Fruit fly (Drosophila melanogaster) whole organism, prepupa: ENCODE results near the gene KLHL18.

Experiments
- Blimp-1 ChIP-seq: fragments of 200-800 bp; sonication (Bioruptor generic); optimal IDR thresholded peaks from 3 replicates; lab custom pipeline; 2017; ENCODE audit warnings: missing biosample characterization, missing genetic modification characterization, mild to moderate bottlenecking, moderate library complexity, missing genetic modification reagents
- CG10631 ChIP-seq: fragments of 200-800 bp; sonication (Bioruptor generic); optimal IDR thresholded peaks from 2 replicates; lab custom pipeline; 2016; ENCODE audit warnings: missing biosample characterization, missing genetic modification characterization
- CG10669 ChIP-seq: fragments of 200-800 bp; sonication (Bioruptor generic); optimal IDR thresholded peaks from 3 replicates; lab custom pipeline; 2018; ENCODE audit warnings: missing biosample characterization, mild to moderate bottlenecking, missing genetic modification characterization, moderate library complexity
- CG11294 ChIP-seq: fragments of 200-800 bp; sonication (Bioruptor generic); IDR thresholded peaks from 2 replicates; pipeline ENCODE4 v1.3.6; 2022; ENCODE audit warnings: missing biosample characterization, missing genetic modification characterization
- CG15336 ChIP-seq: fragments of 200-800 bp; sonication (Bioruptor generic); IDR thresholded peaks from 2 replicates; pipeline ENCODE4 v1.3.6; 2022; ENCODE audit warnings: missing biosample characterization, missing genetic modification characterization
- CG16779 ChIP-seq: fragments of 200-800 bp; sonication (Bioruptor generic); optimal IDR thresholded peaks from 3 replicates; lab custom pipeline; 2017; ENCODE audit warnings: missing biosample characterization, mild to moderate bottlenecking, missing genetic modification characterization
- CG31627 ChIP-seq: fragments of 200-800 bp; sonication (Bioruptor generic); optimal IDR thresholded peaks from 3 replicates; lab custom pipeline; 2016; ENCODE audit warnings: missing biosample characterization, missing genetic modification characterization
- CG32006 ChIP-seq: fragments of 200-800 bp; sonication (Bioruptor generic); optimal IDR thresholded peaks from 3 replicates; lab custom pipeline; 2017; ENCODE audit warnings: missing biosample characterization, mild to moderate bottlenecking, missing genetic modification characterization
- CG3919 ChIP-seq: fragments of 200-800 bp; sonication (Bioruptor generic); optimal IDR thresholded peaks from 3 replicates; lab custom pipeline; 2016; ENCODE audit warnings: missing biosample characterization, missing genetic modification characterization
- CG4318 ChIP-seq: fragments of 200-800 bp; sonication (Bioruptor generic); optimal IDR thresholded peaks from 3 replicates; lab custom pipeline; 2017; ENCODE audit warnings: missing biosample characterization, mild to moderate bottlenecking, missing genetic modification characterization
- CG6163 ChIP-seq: fragments of 200-800 bp; sonication (Bioruptor generic); IDR thresholded peaks from 3 replicates; pipeline ENCODE4 v1.3.6; 2022; ENCODE audit warnings: missing biosample characterization, missing genetic modification characterization
- CG6792 ChIP-seq: fragments of 200-800 bp; sonication (Bioruptor generic); optimal IDR thresholded peaks from 3 replicates; lab custom pipeline; 2016; ENCODE audit warnings: missing biosample characterization, missing genetic modification characterization
- CG6854 ChIP-seq: fragments of 200-800 bp; sonication (Bioruptor generic); optimal IDR thresholded peaks from 2 replicates; lab custom pipeline; 2017; ENCODE audit warnings: missing biosample characterization, mild to moderate bottlenecking, missing genetic modification characterization
- CG8119 ChIP-seq: fragments of 200-800 bp; sonication (Bioruptor generic); IDR thresholded peaks from 3 replicates; pipeline ENCODE4 v1.3.6; 2022; ENCODE audit warnings: missing biosample characterization, missing genetic modification characterization
- Eip75B ChIP-seq: fragments of 200-800 bp; sonication (Bioruptor generic); optimal IDR thresholded peaks from 3 replicates; lab custom pipeline; 2016; ENCODE audit warnings: missing biosample characterization, missing genetic modification characterization
- Eip78C ChIP-seq: fragments of 200-800 bp; sonication (Bioruptor generic); peaks from one replicate; lab custom pipeline; 2016; ENCODE audit warnings: missing biosample characterization, missing genetic modification characterization
- Eip93F ChIP-seq: fragments of 200-800 bp; sonication (Bioruptor generic); optimal IDR thresholded peaks from 2 replicates; lab custom pipeline; 2016; ENCODE audit warnings: missing biosample characterization, mild to moderate bottlenecking, missing genetic modification characterization
- Ets21C ChIP-seq: fragments of 200-800 bp; sonication (Bioruptor generic); optimal IDR thresholded peaks from 3 replicates; lab custom pipeline; 2016; ENCODE audit warnings: missing biosample characterization, missing genetic modification characterization
- Gug ChIP-seq: fragments of 200-800 bp; sonication (Bioruptor generic); IDR thresholded peaks from 2 replicates; pipeline ENCODE4 v1.3.6; 2022; ENCODE audit warnings: missing biosample characterization, missing genetic modification characterization
- Hr38 ChIP-seq: sonication (Bioruptor generic); optimal IDR thresholded peaks from 2 replicates; lab custom pipeline; 2016; ENCODE audit warnings: missing biosample characterization, missing genetic modification characterization
- Hr39 ChIP-seq: fragments of 200-800 bp; sonication (Bioruptor generic); optimal IDR thresholded peaks from 2 replicates; lab custom pipeline; 2016; ENCODE audit warnings: missing biosample characterization, missing genetic modification characterization
- Lpt ChIP-seq: fragments of 200-800 bp; sonication (Bioruptor generic); optimal IDR thresholded peaks from 3 replicates; lab custom pipeline; 2016; ENCODE audit warnings: missing biosample characterization, missing genetic modification characterization
- Met ChIP-seq: fragments of 200-800 bp; sonication (Bioruptor generic); optimal IDR thresholded peaks from 3 replicates; lab custom pipeline; 2016; ENCODE audit warnings: missing biosample characterization, missing genetic modification characterization
- Smox ChIP-seq: fragments of 200-800 bp; sonication (Bioruptor generic); optimal IDR thresholded peaks from 3 replicates; lab custom pipeline; 2016; ENCODE audit warnings: missing biosample characterization, missing genetic modification characterization
- Sox102F ChIP-seq: fragments of 200-800 bp; sonication (Bioruptor generic); optimal IDR thresholded peaks from 2 replicates; lab custom pipeline; 2016; ENCODE audit warnings: missing biosample characterization, mild to moderate bottlenecking, missing genetic modification characterization
- Sox14 ChIP-seq: fragments of 200-800 bp; sonication (Bioruptor generic); optimal IDR thresholded peaks from 3 replicates; lab custom pipeline; 2016; ENCODE audit warnings: missing biosample characterization, missing genetic modification characterization
- Sox15 ChIP-seq: fragments of 200-800 bp; sonication (Bioruptor generic); optimal IDR thresholded peaks from 3 replicates; lab custom pipeline; 2016; ENCODE audit warnings: missing biosample characterization, missing genetic modification characterization
- achi ChIP-seq: fragments of 200-800 bp; sonication (Bioruptor generic); optimal IDR thresholded peaks from 3 replicates; lab custom pipeline; 2016; ENCODE audit warnings: missing biosample characterization, missing genetic modification characterization
- cyc ChIP-seq: fragments of 200-800 bp; sonication (Bioruptor generic); optimal IDR thresholded peaks from 3 replicates; lab custom pipeline; 2016; ENCODE audit warnings: missing biosample characterization, missing genetic modification characterization
- dac ChIP-seq: fragments of 200-800 bp; sonication (Bioruptor generic); optimal IDR thresholded peaks from 2 replicates; lab custom pipeline; 2017; ENCODE audit warnings: missing biosample characterization, mild to moderate bottlenecking, missing genetic modification characterization
- dsx ChIP-seq: fragments of 200-800 bp; optimal IDR thresholded peaks from 3 replicates; lab custom pipeline; 2019; ENCODE audit warnings: missing biosample characterization, mild to moderate bottlenecking, missing genetic modification characterization, moderate library complexity; ENCODE audit not compliant: poor library complexity, severe bottlenecking
- eg ChIP-seq: fragments of 200-800 bp; sonication (Bioruptor generic); IDR thresholded peaks from 3 replicates; pipeline ENCODE4 v1.3.6; 2022; ENCODE audit warnings: missing biosample characterization, missing genetic modification characterization
- esn ChIP-seq: fragments of 200-800 bp; sonication (Bioruptor generic); optimal IDR thresholded peaks from 2 replicates; lab custom pipeline; 2016; ENCODE audit warnings: missing biosample characterization, mild to moderate bottlenecking, missing genetic modification characterization, moderate library complexity
- fd59A ChIP-seq: fragments of 200-800 bp; sonication (Bioruptor generic); optimal IDR thresholded peaks from 2 replicates; lab custom pipeline; 2017; ENCODE audit warnings: missing biosample characterization, mild to moderate bottlenecking, missing genetic modification characterization, missing genetic modification reagents
- fd85E ChIP-seq: fragments of 200-800 bp; sonication (Bioruptor generic); optimal IDR thresholded peaks from 3 replicates; lab custom pipeline; 2016; ENCODE audit warnings: missing biosample characterization, missing genetic modification characterization
- fkh ChIP-seq: fragments of 200-800 bp; sonication (Bioruptor generic); optimal IDR thresholded peaks from 3 replicates; lab custom pipeline; 2017; ENCODE audit warnings: missing biosample characterization, mild to moderate bottlenecking, missing genetic modification characterization, moderate library complexity
- lz ChIP-seq: fragments of 200-800 bp; sonication (Bioruptor generic); optimal IDR thresholded peaks from 3 replicates; lab custom pipeline; 2016; ENCODE audit warnings: missing biosample characterization, missing genetic modification characterization
- net ChIP-seq: fragments of 200-800 bp; sonication (Bioruptor generic); optimal IDR thresholded peaks from 3 replicates; lab custom pipeline; 2016; ENCODE audit warnings: missing biosample characterization, missing genetic modification characterization
- salr ChIP-seq, 2 experiments: fragments of 200-800 bp; sonication (Bioruptor generic); optimal IDR thresholded peaks; 3 replicates each; lab custom pipeline; 2016 to 2018; ENCODE audit warnings: missing biosample characterization in 2 of 2, missing genetic modification characterization in 2 of 2, mild to moderate bottlenecking in 1 of 2
- spab ChIP-seq: fragments of 200-800 bp; sonication (Bioruptor generic); optimal IDR thresholded peaks from 2 replicates; lab custom pipeline; 2017; ENCODE audit warnings: missing biosample characterization, mild to moderate bottlenecking, missing genetic modification characterization, missing genetic modification reagents
- ss ChIP-seq, 2 experiments: fragments of 200-800 bp; sonication (Bioruptor generic); optimal IDR thresholded peaks; 2 replicates in 1 of 2; 3 replicates in 1 of 2; lab custom pipeline; 2017 to 2018; ENCODE audit warnings: mild to moderate bottlenecking in 2 of 2, missing biosample characterization in 2 of 2, missing genetic modification characterization in 2 of 2, moderate library complexity in 1 of 2
- svp ChIP-seq: fragments of 200-800 bp; sonication (Bioruptor generic); peaks from one replicate; lab custom pipeline; 2016; ENCODE audit warnings: missing biosample characterization, missing genetic modification characterization
- topi ChIP-seq: fragments of 200-800 bp; sonication (Bioruptor generic); optimal IDR thresholded peaks from 3 replicates; lab custom pipeline; 2016; ENCODE audit warnings: missing biosample characterization, missing genetic modification characterization
- vri ChIP-seq: fragments of 200-800 bp; sonication (Bioruptor generic); optimal IDR thresholded peaks from 3 replicates; lab custom pipeline; 2016; ENCODE audit warnings: missing biosample characterization, mild to moderate bottlenecking, missing genetic modification characterization

KLHL18 gene

DNA sequence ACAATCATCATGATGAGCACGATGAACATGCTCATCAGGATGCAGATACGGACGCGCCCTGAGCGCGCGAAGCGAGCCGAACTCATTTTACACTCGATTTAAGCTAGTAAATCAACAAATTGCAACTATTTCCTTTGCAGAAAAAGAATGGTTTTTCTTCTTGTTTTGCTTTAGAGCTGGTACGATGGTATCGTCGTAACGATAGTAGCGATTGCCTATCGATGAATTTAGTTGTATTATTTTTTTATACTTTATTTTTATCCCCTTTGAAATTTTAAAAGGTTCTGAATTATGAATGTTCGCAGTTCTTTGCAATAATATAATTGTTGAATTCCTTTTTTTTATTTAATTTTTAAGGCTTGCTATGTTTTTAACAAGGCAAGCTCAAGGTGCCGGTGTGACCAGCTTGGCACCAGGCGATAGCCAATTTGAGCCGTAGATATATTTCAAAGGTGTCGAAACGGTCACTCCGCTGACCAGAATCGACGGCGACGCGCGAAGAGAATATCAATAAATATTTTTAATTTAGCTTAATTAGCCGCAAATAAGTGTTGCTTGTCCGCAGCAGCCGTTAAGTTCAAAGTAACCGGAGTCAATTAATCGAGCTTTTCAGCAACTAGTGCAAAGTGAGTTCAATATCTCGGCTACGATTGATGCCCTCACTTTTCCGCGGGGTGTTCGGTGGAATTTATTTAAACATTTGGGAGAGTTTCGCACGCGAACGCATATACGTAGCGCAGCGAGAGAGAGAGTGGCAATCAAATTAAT lies 42.8 kb downstream of the KLHL18 start, which contains the start of the genes CG12213 and GC1 (continued):
- peak; percentile 40 for TF ChIP-seq Eip75B (GFP tag; lab: Kevin White, UChicago)
- TF ChIP-seq achi (GFP tag; lab: Kevin White, UChicago), result peak; percentile 15
- no peak for TF ChIP-seq Blimp-1
- TF ChIP-seq Sox102F (GFP tag; lab: Kevin White, UChicago), result no peak
- TF ChIP-seq CG10669 (GFP tag; lab: Kevin White, UChicago), result no peak
- no peak for TF ChIP-seq CG8119
- TF ChIP-seq svp (GFP tag; lab: Kevin White, UChicago), result peak; percentile 72
- TF ChIP-seq fd59A (GFP tag; lab: Kevin White, UChicago), result no peak
- no peak for TF ChIP-seq cyc
- TF ChIP-seq spab, result no peak
- TF ChIP-seq ss (GFP tag; optimal IDR thresholded peaks at IDR 0.05; lab: Kevin White, UChicago), result peak in 1 of 2 experiments; percentile 11
- no peak; the same call in 1 of the 2 replicates for TF ChIP-seq CG15336
- no peak for TF ChIP-seq CG16779 (tag; lab: Kevin White, UChicago)
- TF ChIP-seq Met (GFP tag; lab: Kevin White, UChicago), result peak; percentile 40
- no peak for TF ChIP-seq dac (GFP tag; lab: Kevin White, UChicago)
- no peak for TF ChIP-seq Lpt (GFP tag; lab: Kevin White, UChicago)
- no peak for TF ChIP-seq net (GFP tag; lab: Kevin White, UChicago)
- no peak for TF ChIP-seq CG6792 (GFP tag; lab: Kevin White, UChicago)
- TF ChIP-seq eg (GFP tag; lab: Robert Waterston, UW), result peak; percentile 46; the same call in 1 of the 3 replicates
- no peak for TF ChIP-seq Sox15 (GFP tag; lab: Kevin White, UChicago)

DNA sequence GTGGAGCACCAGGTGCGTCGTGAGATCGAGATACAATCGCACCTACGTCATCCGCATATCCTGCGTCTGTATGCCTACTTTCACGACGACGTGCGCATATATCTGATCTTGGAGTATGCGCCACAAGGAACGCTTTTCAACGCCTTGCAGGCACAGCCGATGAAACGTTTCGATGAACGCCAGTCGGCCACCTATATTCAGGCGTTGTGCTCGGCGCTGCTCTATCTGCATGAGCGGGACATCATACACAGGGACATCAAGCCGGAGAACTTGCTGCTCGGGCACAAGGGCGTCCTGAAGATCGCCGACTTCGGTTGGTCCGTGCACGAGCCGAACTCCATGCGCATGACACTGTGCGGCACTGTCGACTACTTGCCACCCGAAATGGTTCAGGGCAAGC lies 46.2 kb downstream of the KLHL18 start:
- no peak for TF ChIP-seq CG10631 (GFP tag; lab: Kevin White, UChicago)
- no peak for TF ChIP-seq salr (GFP tag; optimal IDR thresholded peaks at IDR 0.05; lab: Kevin White, UChicago)
- TF ChIP-seq Eip93F (GFP tag; lab: Kevin White, UChicago), result no peak
- TF ChIP-seq CG32006 (GFP tag; lab: Kevin White, UChicago), result no peak
- TF ChIP-seq svp (GFP tag; lab: Kevin White, UChicago), result no peak
- TF ChIP-seq topi, result no peak
- TF ChIP-seq CG10669 (GFP tag; lab: Kevin White, UChicago), result no peak
- TF ChIP-seq net (GFP tag; lab: Kevin White, UChicago), result no peak
- no peak for TF ChIP-seq CG6792 (GFP tag; lab: Kevin White, UChicago)
- no peak for TF ChIP-seq Ets21C (GFP tag; lab: Kevin White, UChicago)
- no peak for TF ChIP-seq CG3919 (GFP tag; lab: Kevin White, UChicago)
- no peak for TF ChIP-seq Hr39 (GFP tag; lab: Kevin White, UChicago)
- no peak for TF ChIP-seq spab
- no peak for TF ChIP-seq achi (GFP tag; lab: Kevin White, UChicago)
- no peak for TF ChIP-seq CG16779 (tag; lab: Kevin White, UChicago)
- TF ChIP-seq Gug (GFP tag; lab: Robert Waterston, UW), result no peak
- no peak for TF ChIP-seq Sox14 (GFP tag; lab: Kevin White, UChicago)

dm6 chr3R:11962739-11963214 lies 47.5 kb downstream of the KLHL18 start, which contains the start of the genes CG3281 and aurA:
TSS of gene CG3281 (minus strand) at chr3R:11962805.
TSS of gene aurA (plus strand) at chr3R:11963124.
- TF ChIP-seq CG6163 (GFP tag; lab: Robert Waterston, UW) (no peak; the same call in 2 of the 3 replicates), Eip78C (peak; percentile 85), CG6854 (no peak), salr (GFP tag; optimal IDR thresholded peaks at IDR 0.05; lab: Kevin White, UChicago) (peak in 1 of 2 experiments; percentile 8), fd85E (GFP tag; lab: Kevin White, UChicago) (no peak), Met (GFP tag; lab: Kevin White, UChicago) (no peak), eg (GFP tag; lab: Robert Waterston, UW) (no peak), CG6792 (GFP tag; lab: Kevin White, UChicago) (peak; percentile 46), Ets21C (GFP tag; lab: Kevin White, UChicago) (peak; percentile 61), Lpt (GFP tag; lab: Kevin White, UChicago) (peak; percentile 41), Sox102F (GFP tag; lab: Kevin White, UChicago) (no peak), CG4318 (GFP tag; lab: Kevin White, UChicago) (no peak), Hr39 (GFP tag; lab: Kevin White, UChicago) (peak; percentile 80), CG11294 (GFP tag; lab: Robert Waterston, UW) (peak; percentile 23; the same call in 1 of the 2 replicates), Smox (GFP tag; lab: Kevin White, UChicago) (no peak), vri (GFP tag; lab: Kevin White, UChicago) (no peak), esn (peak; percentile 83), Hr38 (GFP tag; lab: Kevin White, UChicago) (no peak), Blimp-1 (no peak), dsx (GFP tag; lab: Kevin White, UChicago) (peak; percentile 18), fkh (GFP tag; lab: Kevin White, UChicago) (no peak), Gug (GFP tag; lab: Robert Waterston, UW) (peak; percentile 28; the same call in 1 of the 2 replicates), CG31627 (peak; percentile 82), net (GFP tag; lab: Kevin White, UChicago) (no peak), lz (peak; percentile 78)
